Fruit fly (Drosophila melanogaster) whole organism, embryonic: ENCODE results near the gene CG31019.

Experiments used
- Awh ChIP-seq: fragments of 200-800 bp; sonication (Bioruptor generic); IDR thresholded peaks from 2 replicates; pipeline ENCODE4, ENCODE4 v1.3.6; 2022; ENCODE audit warnings: missing biosample characterization, missing genetic modification characterization
- CG12744 ChIP-seq: fragments of 200-800 bp; sonication (Bioruptor generic); optimal IDR thresholded peaks from 2 replicates; lab custom pipeline; 2016; ENCODE audit warnings: missing biosample characterization, missing genetic modification characterization
- CG14441 ChIP-seq: fragments of 200-800 bp; sonication (Bioruptor generic); IDR thresholded peaks from 2 replicates; pipeline ENCODE4 v1.3.6; 2022; ENCODE audit warnings: missing biosample characterization, missing genetic modification characterization
- CG1529 ChIP-seq: fragments of 200-800 bp; sonication (Bioruptor generic); optimal IDR thresholded peaks from 3 replicates; lab custom pipeline; 2018; ENCODE audit warnings: missing biosample characterization, missing genetic modification characterization
- CG16779 ChIP-seq: fragments of 200-800 bp; sonication (Bioruptor generic); IDR thresholded peaks from 2 replicates; pipeline ENCODE4 v1.3.6; 2022; ENCODE audit warnings: missing biosample characterization, missing genetic modification characterization
- CG17912 ChIP-seq: fragments of 200-800 bp; sonication (Bioruptor generic); optimal IDR thresholded peaks from 2 replicates; lab custom pipeline; 2018; ENCODE audit warnings: missing biosample characterization, mild to moderate bottlenecking, missing genetic modification characterization
- CG43689 ChIP-seq: fragments of 200-800 bp; sonication (Bioruptor generic); IDR thresholded peaks from 2 replicates; pipeline ENCODE4 v1.3.6; 2022; ENCODE audit warnings: missing biosample characterization, missing genetic modification characterization
- Pdp1 ChIP-seq, 2 experiments: fragments of 200-800 bp; sonication (Bioruptor generic); optimal IDR thresholded peaks; 3 replicates each; lab custom pipeline; 2016; ENCODE audit warnings: missing biosample characterization in 2 of 2, missing genetic modification characterization in 2 of 2, mild to moderate bottlenecking in 1 of 2, moderate library complexity in 1 of 2
- chinmo ChIP-seq: fragments of 200-800 bp; sonication (Bioruptor generic); IDR thresholded peaks from 4 replicates; pipeline ENCODE4 v1.3.6; 2022; ENCODE audit warnings: missing biosample characterization, missing genetic modification characterization; ENCODE audit not compliant: partially characterized antibody
- gce ChIP-seq: fragments of 200-800 bp; sonication (Bioruptor generic); IDR thresholded peaks from 3 replicates; pipeline ENCODE4 v1.3.6; 2022; ENCODE audit warnings: missing biosample characterization, missing genetic modification characterization
- ken ChIP-seq: fragments of 200-800 bp; sonication (Bioruptor generic); IDR thresholded peaks from 3 replicates; pipeline ENCODE4 v1.3.6; 2022; ENCODE audit warnings: missing biosample characterization, missing genetic modification characterization
- pan ChIP-seq, 4 experiments: fragments of >200 bp in 3 of 4; fragments of 200-800 bp in 1 of 4; sonication (Bioruptor generic) in 1 of 4; optimal IDR thresholded peaks in 3 of 4; IDR thresholded peaks in 1 of 4; 2 replicates each; pipeline versions ENCODE4 v1.3.6 to Lab custom; 2017 to 2022; ENCODE audit warnings: missing biosample characterization in 2 of 4, missing genetic modification characterization in 2 of 4, mixed read lengths in 1 of 4
- pfk ChIP-seq: fragments of 200-800 bp; sonication (Bioruptor generic); optimal IDR thresholded peaks from 2 replicates; lab custom pipeline; 2018; ENCODE audit warnings: missing biosample characterization, mild to moderate bottlenecking, missing genetic modification characterization, moderate library complexity
- sens ChIP-seq: fragments of 200-800 bp; sonication (Bioruptor generic); peaks from one replicate; lab custom pipeline; 2016; ENCODE audit warnings: missing biosample characterization, missing genetic modification characterization

- TF ChIP-seq CG14441 = no peak
- TF ChIP-seq CG12744 = no peak
- no peak for TF ChIP-seq CG43689 (GFP tag; lab: Robert Waterston, UW)
- TF ChIP-seq ken = no peak
- TF ChIP-seq Awh (GFP tag; lab: Robert Waterston, UW) = no peak
- TF ChIP-seq gce (GFP tag; lab: Robert Waterston, UW) = no peak
- TF ChIP-seq CG1529 (GFP tag; lab: Kevin White, UChicago) = no peak
- no peak for TF ChIP-seq sens (GFP tag; lab: Kevin White, UChicago)
- TF ChIP-seq pan (optimal IDR thresholded peaks at IDR 0.05; lab: Kevin White, UChicago) = no peak
- no peak for TF ChIP-seq pan (GFP tag; optimal IDR thresholded peaks at IDR 0.05 in 1 of 2, IDR thresholded peaks at IDR 0.05 in 1 of 2)
- TF ChIP-seq Pdp1 (GFP tag; optimal IDR thresholded peaks at IDR 0.05; lab: Kevin White, UChicago) = no peak
- no peak for TF ChIP-seq CG17912 (GFP tag; lab: Kevin White, UChicago)
- TF ChIP-seq pfk = no peak
- TF ChIP-seq CG16779 (GFP tag; lab: Robert Waterston, UW) = no peak
- no peak for TF ChIP-seq chinmo (GFP tag; lab: Robert Waterston, UW)
Measured at dm6 chr3R:30562733-30563259, 34.0 kb upstream of the CG31019 start.
